Worm (Caenorhabditis elegans) whole organism, late embryonic: Measurements from ENCODE around the gene F58F9.6.

Experiments
- C08G9.2 ChIP-seq: sonication (generic microtip); optimal IDR thresholded peaks from 2 replicates; lab custom pipeline; 2016; ENCODE audit warnings: mild to moderate bottlenecking, missing genetic modification characterization, moderate library complexity, missing compliant biosample characterization
- C38D4.7 ChIP-seq: fragments of 200-800 bp; sonication (Bioruptor generic); optimal IDR thresholded peaks from 2 replicates; lab custom pipeline; 2018; ENCODE audit warnings: mild to moderate bottlenecking, missing genetic modification characterization, moderate library complexity, missing compliant biosample characterization
- F13H6.1 ChIP-seq: sonication (generic microtip); optimal IDR thresholded peaks from 2 replicates; lab custom pipeline; 2016; ENCODE audit warnings: missing genetic modification characterization, missing compliant biosample characterization
- K02D7.2 ChIP-seq: sonication (generic microtip); optimal IDR thresholded peaks from 2 replicates; lab custom pipeline; 2017; ENCODE audit warnings: mild to moderate bottlenecking, missing genetic modification characterization, missing compliant biosample characterization
- K09A11.1 ChIP-seq: sonication (generic microtip); optimal IDR thresholded peaks from 2 replicates; lab custom pipeline; 2017; ENCODE audit warnings: antibody characterized with exemption, mild to moderate bottlenecking, missing genetic modification characterization, missing compliant biosample characterization; ENCODE audit not compliant: insufficient read depth
- ama-1 ChIP-seq: fragments of 150-350 bp; optimal IDR thresholded peaks from 2 replicates; lab custom pipeline; 2014
- ceh-18 ChIP-seq: sonication (generic microtip); optimal IDR thresholded peaks from 2 replicates; lab custom pipeline; 2016; ENCODE audit warnings: missing genetic modification characterization, missing compliant biosample characterization
- ceh-22 ChIP-seq: sonication (generic microtip); optimal IDR thresholded peaks from 2 replicates; lab custom pipeline; 2017; ENCODE audit warnings: missing biosample characterization, missing genetic modification characterization
- ceh-24 ChIP-seq: sonication (generic microtip); optimal IDR thresholded peaks from 2 replicates; lab custom pipeline; 2016; ENCODE audit warnings: mild to moderate bottlenecking, missing genetic modification characterization, missing compliant biosample characterization
- ceh-30 ChIP-seq: fragments of 150-350 bp; optimal IDR thresholded peaks from 2 replicates; lab custom pipeline; 2014; ENCODE audit warnings: missing biosample characterization, missing genetic modification characterization
- ceh-34 ChIP-seq: sonication (generic microtip); optimal IDR thresholded peaks from 2 replicates; lab custom pipeline; 2016; ENCODE audit warnings: mild to moderate bottlenecking, missing genetic modification characterization, missing compliant biosample characterization
- ceh-45 ChIP-seq: fragments of 200-800 bp; sonication (Bioruptor generic); IDR thresholded peaks from 2 replicates; pipeline ENCODE4 v1.3.6; 2022; ENCODE audit warnings: missing genetic modification reagents, missing genetic modification characterization, missing compliant biosample characterization
- ceh-48 ChIP-seq: sonication (generic microtip); optimal IDR thresholded peaks from 2 replicates; lab custom pipeline; 2016; ENCODE audit warnings: missing genetic modification characterization, inconsistent platforms, missing compliant biosample characterization
- ceh-6 ChIP-seq: fragments of 200-800 bp; sonication (Bioruptor generic); optimal IDR thresholded peaks from 2 replicates; lab custom pipeline; 2018; ENCODE audit warnings: mild to moderate bottlenecking, missing genetic modification characterization, missing compliant biosample characterization
- dve-1 ChIP-seq: sonication (generic microtip); optimal IDR thresholded peaks from 2 replicates; lab custom pipeline; 2017; ENCODE audit warnings: antibody characterized with exemption, mild to moderate bottlenecking, missing genetic modification characterization, missing compliant biosample characterization
- fax-1 ChIP-seq: sonication (generic microtip); optimal IDR thresholded peaks from 2 replicates; lab custom pipeline; 2016; ENCODE audit warnings: missing genotype, missing genetic modification characterization, missing compliant biosample characterization
- fkh-6 ChIP-seq: sonication (generic microtip); optimal IDR thresholded peaks from 2 replicates; lab custom pipeline; 2016; ENCODE audit warnings: missing genetic modification characterization, missing compliant biosample characterization
- gmeb-2 ChIP-seq: sonication (generic microtip); optimal IDR thresholded peaks from 2 replicates; lab custom pipeline; 2016; ENCODE audit warnings: missing genetic modification characterization, inconsistent platforms, missing compliant biosample characterization
- hlh-13 ChIP-seq: fragments of 200-800 bp; sonication (Bioruptor generic); optimal IDR thresholded peaks from 2 replicates; lab custom pipeline; 2018; ENCODE audit warnings: mild to moderate bottlenecking, missing genetic modification characterization, missing compliant biosample characterization
- hlh-30 ChIP-seq: sonication (generic microtip); optimal IDR thresholded peaks from 2 replicates; lab custom pipeline; 2017; ENCODE audit warnings: antibody characterized with exemption, missing genetic modification characterization, missing compliant biosample characterization; ENCODE audit not compliant: insufficient read depth
- hlh-8 ChIP-seq: sonication (generic microtip); optimal IDR thresholded peaks from 2 replicates; lab custom pipeline; 2016; ENCODE audit warnings: missing genotype, missing genetic modification characterization, missing compliant biosample characterization
- madf-2 ChIP-seq: sonication (generic microtip); optimal IDR thresholded peaks from 2 replicates; lab custom pipeline; 2017; ENCODE audit warnings: missing genetic modification characterization, missing compliant biosample characterization
- npax-4 ChIP-seq: sonication (generic microtip); optimal IDR thresholded peaks from 2 replicates; lab custom pipeline; 2016; ENCODE audit warnings: missing genetic modification characterization, missing compliant biosample characterization
- odd-2 ChIP-seq: sonication (generic microtip); optimal IDR thresholded peaks from 2 replicates; lab custom pipeline; 2017; ENCODE audit warnings: antibody characterized with exemption, mild to moderate bottlenecking, missing genetic modification characterization, missing compliant biosample characterization
- pat-9 ChIP-seq: fragments of 200-800 bp; sonication (Bioruptor generic); optimal IDR thresholded peaks from 2 replicates; lab custom pipeline; 2018; ENCODE audit warnings: mild to moderate bottlenecking, missing genetic modification characterization, moderate library complexity, missing compliant biosample characterization
- pax-1 ChIP-seq: fragments of 150-350 bp; optimal IDR thresholded peaks from 2 replicates; lab custom pipeline; 2014; ENCODE audit warnings: missing biosample characterization, missing genetic modification characterization
- pha-4 ChIP-seq: fragments of 150-350 bp; optimal IDR thresholded peaks from 2 replicates; lab custom pipeline; 2018; ENCODE audit warnings: missing biosample characterization, missing genetic modification reagents, missing genetic modification characterization
- ref-2 ChIP-seq: sonication (generic microtip); optimal IDR thresholded peaks from 2 replicates; lab custom pipeline; 2016; ENCODE audit warnings: missing genetic modification characterization, missing compliant biosample characterization
- rnt-1 ChIP-seq: sonication (generic microtip); optimal IDR thresholded peaks from 2 replicates; lab custom pipeline; 2016; ENCODE audit warnings: missing genetic modification characterization, missing compliant biosample characterization
- sox-2 ChIP-seq: fragments of 200-800 bp; sonication (Bioruptor generic); IDR thresholded peaks from 2 replicates; pipeline ENCODE4 v1.3.6; 2022; ENCODE audit warnings: missing genetic modification reagents, missing genetic modification characterization, missing compliant biosample characterization
- syd-9 ChIP-seq: sonication (generic microtip); optimal IDR thresholded peaks from 2 replicates; lab custom pipeline; 2016; ENCODE audit warnings: mild to moderate bottlenecking, missing genetic modification characterization, moderate library complexity, missing compliant biosample characterization
- unc-3 ChIP-seq, 2 experiments: fragments of 200-800 bp in 1 of 2; sonication (Bioruptor generic) in 1 of 2; sonication (generic microtip) in 1 of 2; conservative IDR thresholded peaks in 1 of 2; optimal IDR thresholded peaks in 1 of 2; 2 replicates each; pipeline versions ENCODE4 v1.3.6 to Lab custom; 2016 to 2022; ENCODE audit warnings: missing compliant biosample characterization in 2 of 2, missing genetic modification characterization in 2 of 2, missing genetic modification reagents in 1 of 2
- unc-42 ChIP-seq: sonication (generic microtip); optimal IDR thresholded peaks from 2 replicates; lab custom pipeline; 2016; ENCODE audit warnings: missing genotype, missing genetic modification characterization, missing compliant biosample characterization
- unc-55 ChIP-seq: sonication (generic microtip); optimal IDR thresholded peaks from 2 replicates; lab custom pipeline; 2017; ENCODE audit warnings: missing biosample characterization, missing genetic modification reagents, missing genetic modification characterization
- unc-86 ChIP-seq: sonication (generic microtip); optimal IDR thresholded peaks from 2 replicates; lab custom pipeline; 2016; ENCODE audit warnings: missing genetic modification characterization, missing compliant biosample characterization
- zip-5 ChIP-seq: sonication (generic microtip); optimal IDR thresholded peaks from 2 replicates; lab custom pipeline; 2016; ENCODE audit warnings: missing genetic modification characterization, missing compliant biosample characterization
- ztf-16 ChIP-seq: sonication (generic microtip); optimal IDR thresholded peaks from 2 replicates; lab custom pipeline; 2017; ENCODE audit warnings: missing genetic modification characterization, missing compliant biosample characterization

F58F9.6 gene

ce11 chrIV:6232769-6233290 is 4.6 kb downstream of the F58F9.6 start, which contains the start of gene F58F9.3:
F58F9.3 (plus strand) TSS chrIV:6233240.
- TF ChIP-seq ref-2 (tag; lab: Kevin White, UChicago) = no peak
- no peak for TF ChIP-seq ceh-34 (tag; lab: Kevin White, UChicago)
- TF ChIP-seq dve-1 (tag; lab: Kevin White, UChicago) = no peak
- no peak for TF ChIP-seq unc-86 (tag; lab: Kevin White, UChicago)
- TF ChIP-seq K02D7.2 (tag; lab: Kevin White, UChicago) = no peak

ce11 chrIV:6230560-6231073 is 6.8 kb downstream of the F58F9.6 start, which contains the start of gene F58F9.4:
F58F9.4 (plus strand) TSS chrIV:6231023.
- TF ChIP-seq F13H6.1 (tag; lab: Kevin White, UChicago) = no peak
- no peak for TF ChIP-seq ceh-22 (tag; lab: Kevin White, UChicago)
- TF ChIP-seq unc-3 (GFP tag; conservative IDR thresholded peaks at IDR 0.05; lab: Robert Waterston, UW) = no peak
- TF ChIP-seq unc-3 (tag; optimal IDR thresholded peaks at IDR 0.05; lab: Kevin White, UChicago) = no peak
- TF ChIP-seq fkh-6 (tag; lab: Kevin White, UChicago) = no peak
- TF ChIP-seq ceh-6 (GFP tag; lab: Kevin White, UChicago) = no peak
- no peak for TF ChIP-seq unc-42 (tag; lab: Kevin White, UChicago)
- no peak for TF ChIP-seq rnt-1 (tag; lab: Kevin White, UChicago)
- TF ChIP-seq hlh-8 (tag; lab: Kevin White, UChicago) = no peak
- TF ChIP-seq fax-1 (tag; lab: Kevin White, UChicago) = no peak
- TF ChIP-seq zip-5 = no peak
- TF ChIP-seq pax-1 (tag; lab: Kevin White, UChicago) = no peak
- TF ChIP-seq gmeb-2 (tag; lab: Kevin White, UChicago) = no peak
- no peak for TF ChIP-seq madf-2 (tag; lab: Kevin White, UChicago)
- TF ChIP-seq K09A11.1 (tag; lab: Kevin White, UChicago) = no peak

ce11 chrIV:6227974-6228373 is 9.4 kb downstream of the F58F9.6 start, which contains the start of gene C49A9.1:
C49A9.1 (plus strand) TSS chrIV:6228190.
- TF ChIP-seq hlh-8 (tag; lab: Kevin White, UChicago) (no peak), unc-3 (GFP tag; conservative IDR thresholded peaks at IDR 0.05; lab: Robert Waterston, UW) (no peak), unc-3 (tag; optimal IDR thresholded peaks at IDR 0.05; lab: Kevin White, UChicago) (no peak), C08G9.2 (tag; lab: Kevin White, UChicago) (no peak), ref-2 (tag; lab: Kevin White, UChicago) (no peak), hlh-13 (GFP tag; lab: Kevin White, UChicago) (no peak), sox-2 (GFP tag; lab: Robert Waterston, UW) (no peak), dve-1 (tag; lab: Kevin White, UChicago) (no peak), npax-4 (tag; lab: Kevin White, UChicago) (no peak), ama-1 (lab: Kevin White, UChicago) (no peak), ceh-34 (tag; lab: Kevin White, UChicago) (no peak), ceh-48 (tag; lab: Kevin White, UChicago) (no peak)

DNA sequence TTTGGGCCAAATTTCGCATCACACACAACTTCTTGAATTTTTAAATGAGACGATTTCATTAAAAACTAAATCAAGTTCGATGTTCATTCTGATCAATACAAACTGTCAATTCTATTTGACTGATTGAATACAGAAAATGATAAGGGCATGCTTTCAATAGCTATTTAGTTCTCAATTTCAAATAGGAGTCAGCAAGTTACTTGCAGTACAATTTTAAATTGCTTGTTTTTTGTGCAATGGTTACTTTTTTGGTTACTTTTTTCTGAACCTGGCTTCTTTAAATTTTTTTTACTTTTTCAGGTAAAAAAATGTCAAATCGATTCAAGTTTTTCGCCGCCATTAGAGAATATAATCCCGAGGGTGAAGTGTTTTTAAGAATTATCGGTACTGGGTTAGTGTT is 12.3 kb downstream of the F58F9.6 start, which contains the start of gene C49A9.2:
TSS of gene C49A9.2 (plus strand) at position 301 of the 400 bp plus-strand sequence.
- TF ChIP-seq ceh-45 (no peak), unc-86 (tag; lab: Kevin White, UChicago) (no peak), K09A11.1 (tag; lab: Kevin White, UChicago) (no peak), ceh-18 (tag; lab: Kevin White, UChicago) (no peak), C38D4.7 (GFP tag; lab: Kevin White, UChicago) (no peak), syd-9 (no peak), ceh-30 (tag; lab: Kevin White, UChicago) (no peak), odd-2 (tag; lab: Kevin White, UChicago) (no peak), pha-4 (tag; lab: Kevin White, UChicago) (no peak), ceh-24 (tag; lab: Kevin White, UChicago) (no peak), unc-55 (GFP tag; lab: Kevin White, UChicago) (no peak), pat-9 (tag; lab: Kevin White, UChicago) (no peak), hlh-30 (tag; lab: Kevin White, UChicago) (no peak), K02D7.2 (tag; lab: Kevin White, UChicago) (no peak), hlh-13 (GFP tag; lab: Kevin White, UChicago) (no peak), ztf-16 (tag; lab: Kevin White, UChicago) (no peak), gmeb-2 (tag; lab: Kevin White, UChicago) (no peak)
- TF ChIP-seq, all 69 proteins: peak for 0
